Worm (Caenorhabditis elegans) whole organism, young adult: ENCODE data around the gene srbc-31.

Source experiments
- Y56A3A.18 ChIP-seq: fragments of 200-800 bp; sonication (Bioruptor generic); IDR thresholded peaks from 2 replicates; pipeline ENCODE4 v1.3.6; 2022; ENCODE audit warnings: missing genetic modification reagents, missing genetic modification characterization, missing compliant biosample characterization
- Y79H2A.3 ChIP-seq: fragments of 200-800 bp; sonication (Bioruptor generic); conservative IDR thresholded peaks from 2 replicates; pipeline ENCODE4 v1.3.6; 2022; ENCODE audit warnings: missing genetic modification reagents, missing genetic modification characterization, missing compliant biosample characterization
- ama-1 ChIP-seq, 3 experiments: fragments of 150-350 bp in 1 of 3; sonication (generic microtip) in 2 of 3; optimal IDR thresholded peaks; 2 replicates each; lab custom pipeline; 2014 to 2018; ENCODE audit warnings: missing biosample characterization in 2 of 3, missing genetic modification characterization in 2 of 3, missing genetic modification reagents in 2 of 3
- attf-5 ChIP-seq: fragments of 200-800 bp; sonication (Bioruptor generic); optimal IDR thresholded peaks from 2 replicates; lab custom pipeline; 2018; ENCODE audit warnings: mild to moderate bottlenecking, missing genetic modification characterization, missing compliant biosample characterization
- attf-6 ChIP-seq: fragments of 200-800 bp; sonication (Bioruptor generic); IDR thresholded peaks from 2 replicates; pipeline ENCODE4 v1.3.6; 2022; ENCODE audit warnings: missing genetic modification reagents, missing genetic modification characterization, missing compliant biosample characterization
- rec-8 ChIP-seq, 2 experiments: sonication (generic microtip); optimal IDR thresholded peaks; 2 replicates each; lab custom pipeline; 2016; ENCODE audit warnings: mild to moderate bottlenecking in 2 of 2, missing genetic modification characterization in 2 of 2, missing genetic modification reagents in 2 of 2, missing genotype in 2 of 2, missing biosample characterization in 1 of 2, missing compliant biosample characterization in 1 of 2, moderate library complexity in 1 of 2
- tbp1 ChIP-seq: fragments of 200-800 bp; sonication (Bioruptor generic); optimal IDR thresholded peaks from 2 replicates; lab custom pipeline; 2018; ENCODE audit warnings: mild to moderate bottlenecking, missing genetic modification characterization, missing compliant biosample characterization
- unc-62 ChIP-seq: fragments of 150-350 bp; optimal IDR thresholded peaks from 2 replicates; lab custom pipeline; 2014; ENCODE audit warnings: missing biosample characterization, missing genetic modification reagents, missing genetic modification characterization

- no peak for TF ChIP-seq attf-6 (GFP tag; lab: Robert Waterston, UW)
- no peak for TF ChIP-seq rec-8 (tag; optimal IDR thresholded peaks at IDR 0.05; lab: Kevin White, UChicago)
- no peak for TF ChIP-seq unc-62 (GFP tag; lab: Kevin White, UChicago)
- no peak for TF ChIP-seq Y56A3A.18 (GFP tag; lab: Robert Waterston, UW)
- TF ChIP-seq ama-1 (optimal IDR thresholded peaks at IDR 0.05; lab: Kevin White, UChicago), result no peak
- no peak for TF ChIP-seq ama-1 (GFP tag; optimal IDR thresholded peaks at IDR 0.05; lab: Kevin White, UChicago)
- no peak for TF ChIP-seq tbp1 (GFP tag; lab: Kevin White, UChicago)
- TF ChIP-seq Y79H2A.3 (GFP tag; lab: Robert Waterston, UW), result no peak
- TF ChIP-seq attf-5 (GFP tag; lab: Kevin White, UChicago), result no peak
Measured at ce11 chrV:3490435-3490834, 13.0 kb upstream of the srbc-31 start, which contains the start of gene srbc-36.
